Fruit fly (Drosophila melanogaster) whole organism, embryonic: Measurements from ENCODE around the gene ddbt.

Experiments
- Aef1 ChIP-seq: fragments of 200-800 bp; sonication (Bioruptor generic); IDR thresholded peaks from 3 replicates; pipeline ENCODE4 v1.3.6; 2022; ENCODE audit warnings: missing biosample characterization, missing genetic modification characterization
- Antp ChIP-seq: fragments of 200-800 bp; sonication (Bioruptor generic); optimal IDR thresholded peaks from 3 replicates; lab custom pipeline; 2016; ENCODE audit warnings: missing biosample characterization, missing genetic modification characterization
- Atf-2 ChIP-seq: fragments of 200-800 bp; sonication (Bioruptor generic); optimal IDR thresholded peaks from 2 replicates; lab custom pipeline; 2016; ENCODE audit warnings: missing biosample characterization, missing genetic modification characterization
- CG11723 ChIP-seq: fragments of 200-800 bp; sonication (Bioruptor generic); optimal IDR thresholded peaks from 2 replicates; lab custom pipeline; 2017; ENCODE audit warnings: missing biosample characterization, mild to moderate bottlenecking, missing genetic modification characterization
- CG12236 ChIP-seq: fragments of 200-800 bp; sonication (Bioruptor generic); optimal IDR thresholded peaks from 2 replicates; lab custom pipeline; 2016; ENCODE audit warnings: missing biosample characterization, missing genetic modification characterization
- CG13123 ChIP-seq: fragments of 200-800 bp; sonication (Bioruptor generic); optimal IDR thresholded peaks from 2 replicates; lab custom pipeline; 2016; ENCODE audit warnings: missing biosample characterization, missing genetic modification characterization
- CG13775 ChIP-seq: fragments of 200-800 bp; sonication (Bioruptor generic); optimal IDR thresholded peaks from 3 replicates; lab custom pipeline; 2017; ENCODE audit warnings: missing biosample characterization, mild to moderate bottlenecking, missing genetic modification characterization
- CG15073 ChIP-seq: fragments of 200-800 bp; sonication (Bioruptor generic); optimal IDR thresholded peaks from 2 replicates; lab custom pipeline; 2016; ENCODE audit warnings: missing biosample characterization, missing genetic modification characterization
- CG1603 ChIP-seq: fragments of 200-800 bp; sonication (Bioruptor generic); optimal IDR thresholded peaks from 2 replicates; lab custom pipeline; 2019; ENCODE audit warnings: missing biosample characterization, mild to moderate bottlenecking, missing genetic modification characterization, moderate library complexity
- CG1647 ChIP-seq: fragments of 200-800 bp; sonication (Bioruptor generic); optimal IDR thresholded peaks from 3 replicates; lab custom pipeline; 2016; ENCODE audit warnings: missing biosample characterization, missing genetic modification characterization
- CG17361 ChIP-seq: fragments of 200-800 bp; sonication (Bioruptor generic); IDR thresholded peaks from 3 replicates; pipeline ENCODE4 v1.3.6; 2022; ENCODE audit warnings: missing biosample characterization, missing genetic modification characterization
- CG17802 ChIP-seq: fragments of 200-800 bp; sonication (Bioruptor generic); optimal IDR thresholded peaks from 2 replicates; lab custom pipeline; 2018; ENCODE audit warnings: missing biosample characterization, mild to moderate bottlenecking, missing genetic modification characterization, moderate library complexity
- CG2712 ChIP-seq: fragments of 200-800 bp; optimal IDR thresholded peaks from 3 replicates; lab custom pipeline; 2019; ENCODE audit warnings: missing biosample characterization, mild to moderate bottlenecking, missing genetic modification characterization, moderate library complexity
- CG30020 ChIP-seq: fragments of 200-800 bp; optimal IDR thresholded peaks from 2 replicates; lab custom pipeline; 2019; ENCODE audit warnings: missing biosample characterization, mild to moderate bottlenecking, missing genetic modification characterization, moderate library complexity
- CG3838 ChIP-seq: fragments of 200-800 bp; sonication (Bioruptor generic); optimal IDR thresholded peaks from 3 replicates; lab custom pipeline; 2016; ENCODE audit warnings: missing biosample characterization, missing genetic modification characterization
- CG4282 ChIP-seq: fragments of 200-800 bp; sonication (Bioruptor generic); optimal IDR thresholded peaks from 2 replicates; lab custom pipeline; 2016; ENCODE audit warnings: missing biosample characterization, missing genetic modification characterization
- CG6175 ChIP-seq: fragments of 200-800 bp; sonication (Bioruptor generic); IDR thresholded peaks from 3 replicates; pipeline ENCODE4 v1.3.6; 2022; ENCODE audit warnings: missing biosample characterization, missing genetic modification characterization
- CG6654 ChIP-seq: fragments of 200-800 bp; sonication (Bioruptor generic); optimal IDR thresholded peaks from 2 replicates; lab custom pipeline; 2017; ENCODE audit warnings: missing biosample characterization, mild to moderate bottlenecking, missing genetic modification characterization
- CG6791 ChIP-seq: fragments of 200-800 bp; sonication (Bioruptor generic); IDR thresholded peaks from 3 replicates; pipeline ENCODE4 v1.3.6; 2022; ENCODE audit warnings: missing biosample characterization, missing genetic modification characterization; ENCODE audit not compliant: partially characterized antibody
- CG8765 ChIP-seq: fragments of 200-800 bp; sonication (Bioruptor generic); IDR thresholded peaks from 2 replicates; pipeline ENCODE4 v1.3.6; 2022; ENCODE audit warnings: missing biosample characterization, missing genetic modification characterization
- CG9932 ChIP-seq: fragments of 200-800 bp; sonication (Bioruptor generic); IDR thresholded peaks from 2 replicates; pipeline ENCODE4 v1.3.6; 2022; ENCODE audit warnings: missing biosample characterization, missing genetic modification characterization
- CTCF ChIP-seq: fragments of 200-800 bp; sonication (Bioruptor generic); optimal IDR thresholded peaks from 2 replicates; lab custom pipeline; 2017; ENCODE audit warnings: missing biosample characterization, mild to moderate bottlenecking, missing genetic modification characterization, moderate library complexity
- D19A ChIP-seq: fragments of 200-800 bp; optimal IDR thresholded peaks from 3 replicates; lab custom pipeline; 2019; ENCODE audit warnings: missing biosample characterization, mild to moderate bottlenecking, missing genetic modification characterization, moderate library complexity
- D19B ChIP-seq: fragments of 200-800 bp; sonication (Bioruptor generic); optimal IDR thresholded peaks from 2 replicates; lab custom pipeline; 2017; ENCODE audit warnings: missing biosample characterization, mild to moderate bottlenecking, missing genetic modification characterization
- ERR ChIP-seq: fragments of 200-800 bp; sonication (Bioruptor generic); optimal IDR thresholded peaks from 2 replicates; lab custom pipeline; 2016; ENCODE audit warnings: missing biosample characterization, missing genetic modification characterization
- Eip74EF ChIP-seq, 2 experiments: fragments of 200-800 bp in 1 of 2; fragments of >200 bp in 1 of 2; sonication (Bioruptor generic) in 1 of 2; optimal IDR thresholded peaks; 2 replicates each; lab custom pipeline; 2017 to 2019; ENCODE audit warnings: missing biosample characterization in 2 of 2, missing genetic modification characterization in 2 of 2, mild to moderate bottlenecking in 1 of 2, moderate library complexity in 1 of 2
- HLH3B ChIP-seq: fragments of 200-800 bp; sonication (Bioruptor generic); IDR thresholded peaks from 2 replicates; pipeline ENCODE4 v1.3.6; 2022; ENCODE audit warnings: missing biosample characterization, missing genetic modification characterization
- HLH4C ChIP-seq: fragments of 200-800 bp; sonication (Bioruptor generic); IDR thresholded peaks from 3 replicates; pipeline ENCODE4 v1.3.6; 2022; ENCODE audit warnings: missing biosample characterization, missing genetic modification characterization; ENCODE audit not compliant: partially characterized antibody
- HLH54F ChIP-seq: fragments of 200-800 bp; sonication (Bioruptor generic); optimal IDR thresholded peaks from 3 replicates; lab custom pipeline; 2016; ENCODE audit warnings: missing biosample characterization, missing genetic modification characterization
- NK7.1 ChIP-seq: fragments of 200-800 bp; sonication (Bioruptor generic); optimal IDR thresholded peaks from 3 replicates; lab custom pipeline; 2016; ENCODE audit warnings: missing biosample characterization, missing genetic modification characterization
- NfI ChIP-seq: fragments of 200-800 bp; sonication (Bioruptor generic); optimal IDR thresholded peaks from 3 replicates; lab custom pipeline; 2018; ENCODE audit warnings: missing biosample characterization, mild to moderate bottlenecking, missing genetic modification characterization, moderate library complexity
- ap ChIP-seq: fragments of 200-800 bp; sonication (Bioruptor generic); IDR thresholded peaks from 2 replicates; pipeline ENCODE4 v1.3.6; 2022; ENCODE audit warnings: missing biosample characterization, missing genetic modification characterization
- ash1 ChIP-seq: fragments of 200-800 bp; sonication (Bioruptor generic); optimal IDR thresholded peaks from 2 replicates; lab custom pipeline; 2018; ENCODE audit warnings: missing biosample characterization, mild to moderate bottlenecking, missing genetic modification characterization
- bowl ChIP-seq: fragments of 200-800 bp; sonication (Bioruptor generic); IDR thresholded peaks from 2 replicates; pipeline ENCODE4 v1.3.6; 2022; ENCODE audit warnings: missing biosample characterization, missing genetic modification characterization
- bsh ChIP-seq, 2 experiments: fragments of 200-800 bp; sonication (Bioruptor generic); optimal IDR thresholded peaks; 2 replicates each; lab custom pipeline; 2017 to 2018; ENCODE audit warnings: mild to moderate bottlenecking in 2 of 2, missing biosample characterization in 2 of 2, missing genetic modification characterization in 2 of 2, moderate library complexity in 1 of 2
- cwo ChIP-seq: fragments of 200-800 bp; sonication (Bioruptor generic); optimal IDR thresholded peaks from 3 replicates; lab custom pipeline; 2017; ENCODE audit warnings: missing biosample characterization, missing genetic modification characterization, mild to moderate bottlenecking, moderate library complexity, missing genetic modification reagents
- dan ChIP-seq: fragments of 200-800 bp; sonication (Bioruptor generic); IDR thresholded peaks from 2 replicates; pipeline ENCODE4 v1.3.6; 2022; ENCODE audit warnings: missing biosample characterization, missing genetic modification characterization
- dmrt99B ChIP-seq: fragments of 200-800 bp; sonication (Bioruptor generic); optimal IDR thresholded peaks from 2 replicates; lab custom pipeline; 2018; ENCODE audit warnings: missing biosample characterization, mild to moderate bottlenecking, missing genetic modification characterization, moderate library complexity
- ewg ChIP-seq: fragments of 200-800 bp; sonication (Bioruptor generic); optimal IDR thresholded peaks from 3 replicates; lab custom pipeline; 2017; ENCODE audit warnings: mild to moderate bottlenecking, missing biosample characterization, missing genetic modification reagents, missing genetic modification characterization
- fu2 ChIP-seq: fragments of 200-800 bp; sonication (Bioruptor generic); optimal IDR thresholded peaks from 2 replicates; lab custom pipeline; 2016; ENCODE audit warnings: missing biosample characterization, missing genetic modification characterization
- gce ChIP-seq: fragments of 200-800 bp; sonication (Bioruptor generic); IDR thresholded peaks from 3 replicates; pipeline ENCODE4 v1.3.6; 2022; ENCODE audit warnings: missing biosample characterization, missing genetic modification characterization
- jing ChIP-seq: fragments of 200-800 bp; sonication (Bioruptor generic); optimal IDR thresholded peaks from 2 replicates; lab custom pipeline; 2018; ENCODE audit warnings: missing biosample characterization, mild to moderate bottlenecking, missing genetic modification characterization
- nau ChIP-seq: fragments of 200-800 bp; sonication (Bioruptor generic); optimal IDR thresholded peaks from 3 replicates; lab custom pipeline; 2017; ENCODE audit warnings: missing biosample characterization, mild to moderate bottlenecking, missing genetic modification characterization, missing genetic modification reagents
- nmo ChIP-seq: fragments of 200-800 bp; sonication (Bioruptor generic); optimal IDR thresholded peaks from 2 replicates; lab custom pipeline; 2018; ENCODE audit warnings: missing biosample characterization, mild to moderate bottlenecking, missing genetic modification characterization, moderate library complexity
- pzg ChIP-seq: fragments of 200-800 bp; sonication (Bioruptor generic); optimal IDR thresholded peaks from 3 replicates; lab custom pipeline; 2018; ENCODE audit warnings: missing biosample characterization, mild to moderate bottlenecking, missing genetic modification characterization, moderate library complexity
- repo ChIP-seq: fragments of 200-800 bp; sonication (Bioruptor generic); optimal IDR thresholded peaks from 2 replicates; lab custom pipeline; 2016; ENCODE audit warnings: missing biosample characterization, missing genetic modification characterization
- seq ChIP-seq: fragments of 200-800 bp; sonication (Bioruptor generic); IDR thresholded peaks from 2 replicates; pipeline ENCODE4 v1.3.6; 2022; ENCODE audit warnings: missing biosample characterization, missing genetic modification characterization
- sqz ChIP-seq: fragments of 200-800 bp; sonication (Bioruptor generic); optimal IDR thresholded peaks from 3 replicates; lab custom pipeline; 2018; ENCODE audit warnings: missing biosample characterization, mild to moderate bottlenecking, missing genetic modification characterization
- sr ChIP-seq: fragments of 200-800 bp; sonication (Bioruptor generic); IDR thresholded peaks from 3 replicates; pipeline ENCODE4 v1.3.6; 2022; ENCODE audit warnings: missing biosample characterization, missing genetic modification characterization

Gene ddbt

dm6 chr3L:319145-320009 is 2.5 kb downstream of the ddbt start, which contains the start of gene fwd (continued):
- TF ChIP-seq nmo (GFP tag; lab: Kevin White, UChicago): peak; percentile 67
- TF ChIP-seq CG6175 (GFP tag; lab: Robert Waterston, UW): no peak
- TF ChIP-seq gce (GFP tag; lab: Robert Waterston, UW): no peak
- TF ChIP-seq CG9932 (GFP tag; lab: Robert Waterston, UW): peak; percentile 38; the same call in 1 of the 2 replicates
- no peak for TF ChIP-seq HLH3B (GFP tag; lab: Robert Waterston, UW)
- TF ChIP-seq CG11723 (GFP tag; lab: Kevin White, UChicago): no peak
- TF ChIP-seq ash1 (GFP tag; lab: Kevin White, UChicago): no peak
- peak; percentile 96 for TF ChIP-seq pzg (GFP tag; lab: Kevin White, UChicago)
- TF ChIP-seq sr (GFP tag; lab: Robert Waterston, UW): no peak
- TF ChIP-seq Aef1 (GFP tag; lab: Robert Waterston, UW): no peak; the same call in 2 of the 3 replicates
- TF ChIP-seq CG12236: no peak
- no peak for TF ChIP-seq CG15073 (GFP tag; lab: Kevin White, UChicago)
- no peak for TF ChIP-seq CG13775
- no peak for TF ChIP-seq HLH54F
- no peak for TF ChIP-seq CG6654
- TF ChIP-seq CG13123 (GFP tag; lab: Kevin White, UChicago): no peak
- TF ChIP-seq CG2712 (tag; lab: Kevin White, UChicago): peak; percentile 41
- TF ChIP-seq CG4282 (GFP tag; lab: Kevin White, UChicago): peak; percentile 63
- TF ChIP-seq dmrt99B (tag; lab: Kevin White, UChicago): no peak
- TF ChIP-seq fu2 (GFP tag; lab: Kevin White, UChicago): no peak
- TF ChIP-seq CTCF (GFP tag; lab: Kevin White, UChicago): peak; percentile 25
- TF ChIP-seq nau: peak; percentile 63
- no peak for TF ChIP-seq Atf-2
- TF ChIP-seq CG8765 (GFP tag; lab: Robert Waterston, UW): no peak
- TF ChIP-seq Antp (GFP tag; lab: Kevin White, UChicago): no peak
- TF ChIP-seq D19A (tag; lab: Kevin White, UChicago): peak; percentile 36
- no peak for TF ChIP-seq CG17802 (tag; lab: Kevin White, UChicago)
- TF ChIP-seq ap: no peak
- no peak for TF ChIP-seq repo (GFP tag; lab: Kevin White, UChicago)
- no peak for TF ChIP-seq bowl (GFP tag; lab: Robert Waterston, UW)
- peak; percentile 19 for TF ChIP-seq cwo (GFP tag; lab: Kevin White, UChicago)
- TF ChIP-seq sqz (GFP tag; lab: Kevin White, UChicago): peak; percentile 66
- TF ChIP-seq CG3838 (GFP tag; lab: Kevin White, UChicago): no peak
- peak; percentile 85 for TF ChIP-seq CG1603 (tag; lab: Kevin White, UChicago)
- TF ChIP-seq ERR: peak; percentile 32
- peak in 1 of 2 experiments; percentile 28 for TF ChIP-seq bsh (GFP tag; optimal IDR thresholded peaks at IDR 0.05; lab: Kevin White, UChicago)
- TF ChIP-seq seq (GFP tag; lab: Robert Waterston, UW): no peak; the same call in 1 of the 2 replicates
- TF ChIP-seq dan (GFP tag; lab: Robert Waterston, UW): no peak
- TF ChIP-seq HLH4C (GFP tag; lab: Robert Waterston, UW): peak; percentile 26; the same call in 1 of the 3 replicates
- no peak for TF ChIP-seq CG1647
- 0 out of 3 replicates have a peak, but pooled peaks have one; percentile 9 for TF ChIP-seq CG17361 (GFP tag; lab: Robert Waterston, UW)
- peak; percentile 71 for TF ChIP-seq D19B (GFP tag; lab: Kevin White, UChicago)
- TF ChIP-seq ewg: peak; percentile 59
- TF ChIP-seq NfI (GFP tag; lab: Kevin White, UChicago): peak; percentile 26
- TF ChIP-seq CG6791 (GFP tag; lab: Robert Waterston, UW): peak; percentile 54; the same call in 1 of the 3 replicates
- no peak for TF ChIP-seq Eip74EF (GFP tag; optimal IDR thresholded peaks at IDR 0.05; lab: Kevin White, UChicago)
- no peak for TF ChIP-seq NK7.1 (GFP tag; lab: Kevin White, UChicago)
- no peak for TF ChIP-seq jing (GFP tag; lab: Kevin White, UChicago)
- peak; percentile 54 for TF ChIP-seq CG30020 (tag; lab: Kevin White, UChicago)
